Fruit fly (Drosophila melanogaster) whole organism, embryonic: ENCODE data around the gene Mks1.
A peak's percentile ranks its signal among the peaks of the same experiment; 100 is the strongest.

ENCODE experiments used
- Abd-B ChIP-seq: fragments of 200-800 bp; sonication (Bioruptor generic); optimal IDR thresholded peaks from 2 replicates; lab custom pipeline; 2018; ENCODE audit warnings: missing biosample characterization, mild to moderate bottlenecking, missing genetic modification characterization, moderate library complexity
- Aef1 ChIP-seq: fragments of 200-800 bp; sonication (Bioruptor generic); IDR thresholded peaks from 3 replicates; pipeline ENCODE4 v1.3.6; 2022; ENCODE audit warnings: missing biosample characterization, missing genetic modification characterization
- CG10147 ChIP-seq: fragments of 200-800 bp; sonication (Bioruptor generic); optimal IDR thresholded peaks from 2 replicates; lab custom pipeline; 2019; ENCODE audit warnings: missing biosample characterization, mild to moderate bottlenecking, missing genetic modification characterization, moderate library complexity
- CG10209 ChIP-seq: fragments of 200-800 bp; sonication (Bioruptor generic); optimal IDR thresholded peaks from 3 replicates; lab custom pipeline; 2017; ENCODE audit warnings: missing biosample characterization, mild to moderate bottlenecking, missing genetic modification characterization, missing genetic modification reagents
- CG13424 ChIP-seq: fragments of 200-800 bp; sonication (Bioruptor generic); optimal IDR thresholded peaks from 2 replicates; lab custom pipeline; 2019; ENCODE audit warnings: missing biosample characterization, mild to moderate bottlenecking, missing genetic modification characterization, moderate library complexity
- CG13894 ChIP-seq: fragments of 200-800 bp; sonication (Bioruptor generic); optimal IDR thresholded peaks from 3 replicates; lab custom pipeline; 2018; ENCODE audit warnings: missing biosample characterization, mild to moderate bottlenecking, missing genetic modification characterization, moderate library complexity
- CG14860 ChIP-seq: fragments of 200-800 bp; sonication (Bioruptor generic); IDR thresholded peaks from 3 replicates; pipeline ENCODE4 v1.3.6; 2022; ENCODE audit warnings: missing biosample characterization, missing genetic modification characterization; ENCODE audit not compliant: partially characterized antibody
- CG15011 ChIP-seq: fragments of 200-800 bp; sonication (Bioruptor generic); optimal IDR thresholded peaks from 3 replicates; lab custom pipeline; 2018; ENCODE audit warnings: missing biosample characterization, mild to moderate bottlenecking, missing genetic modification characterization
- CG15269 ChIP-seq: fragments of 200-800 bp; sonication (Bioruptor generic); optimal IDR thresholded peaks from 2 replicates; lab custom pipeline; 2018; ENCODE audit warnings: missing biosample characterization, mild to moderate bottlenecking, missing genetic modification characterization, moderate library complexity
- CG16863 ChIP-seq: fragments of 200-800 bp; sonication (Bioruptor generic); optimal IDR thresholded peaks from 3 replicates; lab custom pipeline; 2016; ENCODE audit warnings: missing biosample characterization, missing genetic modification characterization
- CG18599 ChIP-seq: fragments of 200-800 bp; sonication (Bioruptor generic); optimal IDR thresholded peaks from 3 replicates; lab custom pipeline; 2017; ENCODE audit warnings: missing biosample characterization, missing genetic modification characterization, mild to moderate bottlenecking, moderate library complexity, missing genetic modification reagents
- CG18764 ChIP-seq: fragments of 200-800 bp; sonication (Bioruptor generic); optimal IDR thresholded peaks from 3 replicates; lab custom pipeline; 2016; ENCODE audit warnings: missing biosample characterization, missing genetic modification characterization
- CG2116 ChIP-seq: fragments of 200-800 bp; sonication (Bioruptor generic); optimal IDR thresholded peaks from 3 replicates; lab custom pipeline; 2018; ENCODE audit warnings: missing biosample characterization, mild to moderate bottlenecking, missing genetic modification characterization
- CG34376 ChIP-seq: fragments of 200-800 bp; sonication (Bioruptor generic); optimal IDR thresholded peaks from 2 replicates; lab custom pipeline; 2018; ENCODE audit warnings: missing biosample characterization, mild to moderate bottlenecking, missing genetic modification characterization
- CG4360 ChIP-seq: fragments of 200-800 bp; sonication (Bioruptor generic); IDR thresholded peaks from 2 replicates; pipeline ENCODE4 v1.3.6; 2022; ENCODE audit warnings: missing biosample characterization, missing genetic modification characterization
- CG4730 ChIP-seq: fragments of 200-800 bp; sonication (Bioruptor generic); IDR thresholded peaks from 2 replicates; pipeline ENCODE4 v1.3.6; 2022; ENCODE audit warnings: missing biosample characterization, missing genetic modification characterization
- CG6813 ChIP-seq: fragments of 200-800 bp; sonication (Bioruptor generic); optimal IDR thresholded peaks from 2 replicates; lab custom pipeline; 2017; ENCODE audit warnings: missing biosample characterization, missing genetic modification characterization, mild to moderate bottlenecking, moderate library complexity, missing genetic modification reagents
- CG7745 ChIP-seq: fragments of 200-800 bp; sonication (Bioruptor generic); optimal IDR thresholded peaks from 2 replicates; lab custom pipeline; 2018; ENCODE audit warnings: missing biosample characterization, mild to moderate bottlenecking, missing genetic modification characterization, moderate library complexity
- CG9817 ChIP-seq: fragments of 200-800 bp; sonication (Bioruptor generic); optimal IDR thresholded peaks from 2 replicates; lab custom pipeline; 2018; ENCODE audit warnings: missing biosample characterization, mild to moderate bottlenecking, missing genetic modification characterization, moderate library complexity
- CTCF ChIP-seq: fragments of 200-800 bp; sonication (Bioruptor generic); optimal IDR thresholded peaks from 2 replicates; lab custom pipeline; 2017; ENCODE audit warnings: missing biosample characterization, mild to moderate bottlenecking, missing genetic modification characterization, moderate library complexity
- CkIIα-i1 ChIP-seq: fragments of 200-800 bp; sonication (Bioruptor generic); IDR thresholded peaks from 2 replicates; pipeline ENCODE4 v1.3.6; 2022; ENCODE audit warnings: missing biosample characterization, missing genetic modification characterization
- Dad ChIP-seq: fragments of 200-800 bp; sonication (Bioruptor generic); optimal IDR thresholded peaks from 3 replicates; lab custom pipeline; 2016; ENCODE audit warnings: missing biosample characterization, missing genetic modification characterization
- GATAe ChIP-seq: fragments of 200-800 bp; sonication (Bioruptor generic); conservative IDR thresholded peaks from 2 replicates; pipeline ENCODE4 v1.3.6; 2022; ENCODE audit warnings: missing biosample characterization, missing genetic modification characterization
- H15 ChIP-seq: fragments of 200-800 bp; sonication (Bioruptor generic); IDR thresholded peaks from 3 replicates; pipeline ENCODE4 v1.3.6; 2022; ENCODE audit warnings: missing biosample characterization, missing genetic modification characterization
- Hand ChIP-seq: fragments of 200-800 bp; sonication (Bioruptor generic); optimal IDR thresholded peaks from 2 replicates; lab custom pipeline; 2017; ENCODE audit warnings: mild to moderate bottlenecking, missing biosample characterization, missing genetic modification reagents, missing genetic modification characterization
- HmgD ChIP-seq: fragments of 200-800 bp; sonication (Bioruptor generic); optimal IDR thresholded peaks from 3 replicates; lab custom pipeline; 2016; ENCODE audit warnings: missing biosample characterization, missing genetic modification characterization
- Hmr ChIP-seq: fragments of 200-800 bp; sonication (Bioruptor generic); optimal IDR thresholded peaks from 3 replicates; lab custom pipeline; 2017; ENCODE audit warnings: mild to moderate bottlenecking, missing biosample characterization, missing genetic modification reagents, missing genetic modification characterization
- MESR4 ChIP-seq: fragments of 200-800 bp; sonication (Bioruptor generic); optimal IDR thresholded peaks from 2 replicates; lab custom pipeline; 2018; ENCODE audit warnings: missing biosample characterization, mild to moderate bottlenecking, missing genetic modification characterization, moderate library complexity
- NC2α ChIP-seq: fragments of 200-800 bp; sonication (Bioruptor generic); optimal IDR thresholded peaks from 2 replicates; lab custom pipeline; 2016; ENCODE audit warnings: missing biosample characterization, missing genetic modification characterization
- ap ChIP-seq: fragments of 200-800 bp; sonication (Bioruptor generic); IDR thresholded peaks from 2 replicates; pipeline ENCODE4 v1.3.6; 2022; ENCODE audit warnings: missing biosample characterization, missing genetic modification characterization
- bowl ChIP-seq: fragments of 200-800 bp; sonication (Bioruptor generic); IDR thresholded peaks from 2 replicates; pipeline ENCODE4 v1.3.6; 2022; ENCODE audit warnings: missing biosample characterization, missing genetic modification characterization
- cg ChIP-seq: fragments of 200-800 bp; sonication (Bioruptor generic); optimal IDR thresholded peaks from 3 replicates; lab custom pipeline; 2019; ENCODE audit warnings: missing biosample characterization, mild to moderate bottlenecking, missing genetic modification characterization, moderate library complexity
- chn ChIP-seq: fragments of 200-800 bp; sonication (Bioruptor generic); optimal IDR thresholded peaks from 2 replicates; lab custom pipeline; 2016; ENCODE audit warnings: missing biosample characterization, missing genetic modification characterization
- da ChIP-seq: fragments of 200-800 bp; sonication (Bioruptor generic); optimal IDR thresholded peaks from 2 replicates; lab custom pipeline; 2016; ENCODE audit warnings: missing biosample characterization, missing genetic modification characterization
- gce ChIP-seq: fragments of 200-800 bp; sonication (Bioruptor generic); IDR thresholded peaks from 3 replicates; pipeline ENCODE4 v1.3.6; 2022; ENCODE audit warnings: missing biosample characterization, missing genetic modification characterization
- gcm2 ChIP-seq: fragments of 200-800 bp; sonication (Bioruptor generic); optimal IDR thresholded peaks from 2 replicates; lab custom pipeline; 2016; ENCODE audit warnings: missing biosample characterization, missing genetic modification characterization
- gem ChIP-seq: fragments of 200-800 bp; sonication (Bioruptor generic); optimal IDR thresholded peaks from 2 replicates; lab custom pipeline; 2019; ENCODE audit warnings: missing biosample characterization, mild to moderate bottlenecking, missing genetic modification characterization, moderate library complexity
- gfzf ChIP-seq: fragments of 200-800 bp; sonication (Bioruptor generic); optimal IDR thresholded peaks from 2 replicates; lab custom pipeline; 2016; ENCODE audit warnings: missing biosample characterization, mild to moderate bottlenecking, missing genetic modification characterization, moderate library complexity
- jumu ChIP-seq: fragments of 200-800 bp; sonication (Bioruptor generic); optimal IDR thresholded peaks from 3 replicates; lab custom pipeline; 2016; ENCODE audit warnings: missing biosample characterization, missing genetic modification characterization
- kah ChIP-seq: fragments of 200-800 bp; sonication (Bioruptor generic); optimal IDR thresholded peaks from 2 replicates; lab custom pipeline; 2018; ENCODE audit warnings: missing biosample characterization, mild to moderate bottlenecking, missing genetic modification characterization
- lab ChIP-seq: fragments of 200-800 bp; sonication (Bioruptor generic); optimal IDR thresholded peaks from 3 replicates; lab custom pipeline; 2017; ENCODE audit warnings: missing biosample characterization, missing genetic modification characterization, mild to moderate bottlenecking, moderate library complexity, missing genetic modification reagents
- mirr ChIP-seq: fragments of 200-800 bp; sonication (Bioruptor generic); optimal IDR thresholded peaks from 3 replicates; lab custom pipeline; 2018; ENCODE audit warnings: missing biosample characterization, mild to moderate bottlenecking, missing genetic modification characterization
- mld ChIP-seq: fragments of 200-800 bp; sonication (Bioruptor generic); IDR thresholded peaks from 3 replicates; pipeline ENCODE4 v1.3.6; 2022; ENCODE audit warnings: missing biosample characterization, missing genetic modification characterization; ENCODE audit not compliant: partially characterized antibody
- nerfin-1 ChIP-seq: fragments of 200-800 bp; sonication (Bioruptor generic); optimal IDR thresholded peaks from 3 replicates; lab custom pipeline; 2019; ENCODE audit warnings: missing biosample characterization, mild to moderate bottlenecking, missing genetic modification characterization, moderate library complexity
- otp ChIP-seq: fragments of 200-800 bp; sonication (Bioruptor generic); IDR thresholded peaks from 3 replicates; pipeline ENCODE4, ENCODE4 v1.3.6; 2022; ENCODE audit warnings: missing biosample characterization, missing genetic modification characterization
- ro ChIP-seq: fragments of 200-800 bp; sonication (Bioruptor generic); IDR thresholded peaks from 2 replicates; pipeline ENCODE4 v1.3.6; 2022; ENCODE audit warnings: missing biosample characterization, missing genetic modification characterization
- sens-2 ChIP-seq: fragments of 200-800 bp; sonication (Bioruptor generic); IDR thresholded peaks from 2 replicates; pipeline ENCODE4 v1.3.6; 2022; ENCODE audit warnings: missing biosample characterization, missing genetic modification characterization
- sob ChIP-seq: fragments of 200-800 bp; sonication (Bioruptor generic); IDR thresholded peaks from 2 replicates; pipeline ENCODE4 v1.3.6; 2022; ENCODE audit warnings: missing biosample characterization, missing genetic modification characterization
- sug ChIP-seq: fragments of 200-800 bp; optimal IDR thresholded peaks from 2 replicates; lab custom pipeline; 2019; ENCODE audit warnings: missing biosample characterization, mild to moderate bottlenecking, missing genetic modification characterization, moderate library complexity
- trh ChIP-seq: fragments of 200-800 bp; sonication (Bioruptor generic); optimal IDR thresholded peaks from 2 replicates; lab custom pipeline; 2016; ENCODE audit warnings: missing biosample characterization, missing genetic modification characterization
- tup ChIP-seq: fragments of 200-800 bp; sonication (Bioruptor generic); optimal IDR thresholded peaks from 2 replicates; lab custom pipeline; 2016; ENCODE audit warnings: missing biosample characterization, mild to moderate bottlenecking, missing genetic modification characterization, moderate library complexity
- usp ChIP-seq: fragments of >200 bp; optimal IDR thresholded peaks from 2 replicates; lab custom pipeline; 2017; ENCODE audit warnings: missing biosample characterization, missing genetic modification characterization
- wdn ChIP-seq: fragments of 200-800 bp; sonication (Bioruptor generic); IDR thresholded peaks from 2 replicates; pipeline ENCODE4 v1.3.6; 2022; ENCODE audit warnings: missing biosample characterization, missing genetic modification characterization

Mks1 gene

DNA sequence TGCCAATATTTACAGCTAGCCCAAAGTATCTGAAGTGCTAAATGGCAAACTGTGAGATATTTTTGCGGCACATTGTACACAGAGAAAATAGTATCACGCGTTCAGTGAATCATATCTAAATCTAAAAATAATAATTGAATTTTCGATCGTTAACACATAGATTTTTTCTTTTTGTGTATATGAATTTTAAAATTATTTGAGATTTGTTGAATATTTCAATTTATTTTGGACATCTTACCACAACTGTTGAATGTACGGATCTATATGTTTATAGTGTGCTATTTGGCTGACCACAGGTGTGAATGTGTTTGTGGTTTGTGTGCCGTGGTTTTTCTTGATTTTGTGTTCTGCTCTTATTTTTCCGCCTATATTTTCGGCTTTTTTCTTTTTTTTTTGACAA is 26.6 kb downstream of the Mks1 start (continued):
- TF ChIP-seq CG10209 (peak; percentile 67), Dad (GFP tag; lab: Kevin White, UChicago) (no peak), CG6813 (no peak), CG18599 (GFP tag; lab: Kevin White, UChicago) (peak; percentile 65), gce (peak; percentile 37; the same call in 1 of the 3 replicates), CG18764 (GFP tag; lab: Kevin White, UChicago) (peak; percentile 15), Hmr (peak; percentile 78), da (no peak), CG15011 (GFP tag; lab: Kevin White, UChicago) (peak; percentile 46), MESR4 (GFP tag; lab: Kevin White, UChicago) (no peak), chn (no peak), CkIIα-i1 (GFP tag; lab: Robert Waterston, UW) (no peak), CG10147 (peak; percentile 40), CG16863 (GFP tag; lab: Kevin White, UChicago) (no peak), GATAe (GFP tag; lab: Robert Waterston, UW) (0 out of 2 replicates have a peak, but pooled peaks have one; percentile 16), Aef1 (GFP tag; lab: Robert Waterston, UW) (peak; percentile 55), CG13894 (tag; lab: Kevin White, UChicago) (peak; percentile 44), trh (GFP tag; lab: Kevin White, UChicago) (no peak), CG15269 (tag; lab: Kevin White, UChicago) (peak; percentile 68), Hand (GFP tag; lab: Kevin White, UChicago) (no peak), CG7745 (tag; lab: Kevin White, UChicago) (no peak), usp (GFP tag; lab: Kevin White, UChicago) (no peak), sob (no peak; the same call in none of the 2 replicates), mirr (GFP tag; lab: Kevin White, UChicago) (no peak), jumu (GFP tag; lab: Kevin White, UChicago) (peak; percentile 54), ap (GFP tag; lab: Robert Waterston, UW) (peak; percentile 37; the same call in 1 of the 2 replicates), CG4360 (GFP tag; lab: Robert Waterston, UW) (no peak), otp (no peak), Abd-B (peak; percentile 2), HmgD (GFP tag; lab: Kevin White, UChicago) (no peak), sens-2 (no peak), NC2α (GFP tag; lab: Kevin White, UChicago) (no peak), sug (no peak), bowl (GFP tag; lab: Robert Waterston, UW) (no peak), CG9817 (tag; lab: Kevin White, UChicago) (peak; percentile 60), tup (GFP tag; lab: Kevin White, UChicago) (no peak), CG4730 (GFP tag; lab: Robert Waterston, UW) (peak; percentile 44; the same call in 1 of the 2 replicates), mld (no peak), ro (GFP tag; lab: Robert Waterston, UW) (0 out of 2 replicates have a peak, but pooled peaks have one; percentile 28), CG2116 (GFP tag; lab: Kevin White, UChicago) (no peak)
- TF ChIP-seq, all 482 proteins: peak for 217

DNA sequence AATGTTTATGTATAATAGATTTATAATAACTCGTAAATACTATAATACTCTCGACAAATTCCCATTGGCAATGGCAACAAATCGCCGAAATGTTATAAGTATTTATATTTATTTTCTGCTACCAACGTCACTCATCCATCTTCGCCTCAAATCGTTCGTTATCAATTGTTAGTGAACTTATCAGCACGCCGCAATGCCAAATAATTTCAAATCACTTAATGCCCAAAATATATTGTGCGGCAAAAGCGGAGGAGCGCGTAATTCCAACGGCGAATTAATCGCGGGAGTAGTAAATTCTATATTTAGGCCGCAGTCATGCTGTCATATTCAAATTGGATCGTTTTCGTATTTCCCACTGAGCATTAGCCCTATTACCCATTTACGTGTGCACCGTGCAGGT is 27.2 kb downstream of the Mks1 start:
- TF ChIP-seq CG10209 (no peak), sug (peak; percentile 56), gem (tag; lab: Kevin White, UChicago) (no peak), nerfin-1 (tag; lab: Kevin White, UChicago) (no peak), lab (GFP tag; lab: Kevin White, UChicago) (peak; percentile 13), H15 (GFP tag; lab: Robert Waterston, UW) (no peak), CG18599 (GFP tag; lab: Kevin White, UChicago) (no peak), gcm2 (no peak), cg (GFP tag; lab: Kevin White, UChicago) (no peak), CG13424 (tag; lab: Kevin White, UChicago) (no peak), wdn (no peak), kah (GFP tag; lab: Kevin White, UChicago) (no peak), CG14860 (no peak), CTCF (GFP tag; lab: Kevin White, UChicago) (no peak), CG34376 (GFP tag; lab: Kevin White, UChicago) (peak; percentile 61), gfzf (GFP tag; lab: Kevin White, UChicago) (no peak)
